Worm (Caenorhabditis elegans): Measurements from ENCODE around the gene H40L08.3.

DNA sequence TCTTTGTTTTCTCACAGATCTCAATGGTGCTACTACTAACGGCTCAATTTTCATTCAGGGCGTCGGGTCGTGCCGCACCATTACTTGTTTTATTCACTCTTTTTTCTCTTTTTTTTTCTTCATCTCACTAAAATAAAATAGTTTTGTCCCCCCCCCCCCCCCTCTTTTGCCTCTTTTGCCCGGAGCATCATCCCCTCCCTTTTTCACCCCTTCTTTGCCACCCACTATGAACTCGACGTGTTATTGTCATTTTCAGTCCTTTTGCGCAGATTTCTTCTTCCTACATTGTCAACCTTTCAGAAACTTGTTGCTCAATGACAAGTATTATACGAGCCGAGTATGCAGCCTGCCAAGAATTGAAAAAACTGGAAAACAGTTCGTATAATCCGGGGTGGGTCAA is 49.9 kb downstream of the H40L08.3 start, which contains the start of gene seb-3:
- TF ChIP-seq him-1 (tag; optimal IDR thresholded peaks at IDR 0.05) (no peak), dao-5 (tag; optimal IDR thresholded peaks at IDR 0.05) (no peak)

Data from whole organism, L4/young adult.